Worm (Caenorhabditis elegans): Measurements from ENCODE around the gene Y70C5A.3.

The Y70C5A.3 gene

DNA sequence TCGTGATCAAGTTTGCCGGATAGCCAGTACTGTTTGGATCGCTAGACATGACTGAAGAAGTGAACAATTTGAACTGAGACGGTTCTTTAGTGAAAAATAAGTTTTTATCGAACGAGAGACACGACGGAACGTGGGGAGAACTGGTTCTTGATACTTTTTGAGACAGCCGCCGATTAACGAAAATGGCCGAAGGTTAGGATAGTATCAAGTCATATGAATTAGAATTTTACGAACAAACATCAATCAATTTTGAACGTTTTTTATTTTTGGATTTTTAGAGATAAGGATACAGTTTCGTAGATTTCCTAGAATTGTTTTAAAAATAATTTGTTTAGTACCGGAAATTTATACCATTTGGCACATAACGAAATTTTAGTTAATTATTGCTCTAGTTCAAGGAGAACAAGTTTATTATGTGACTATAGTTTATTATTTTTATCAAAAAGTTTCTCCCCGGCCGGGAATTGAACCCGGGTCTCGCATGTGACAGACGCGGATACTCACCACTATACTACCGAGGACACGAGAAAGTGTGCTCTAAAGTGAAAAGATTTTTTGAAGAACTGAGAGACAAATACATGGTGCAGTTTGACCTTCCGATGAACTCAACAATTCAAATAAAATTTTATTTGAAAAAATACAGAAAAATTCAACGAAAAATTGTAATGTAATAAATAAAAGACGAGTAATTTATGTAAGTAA lies 27.7 kb upstream of the Y70C5A.3 start, which contains the start of gene W06G6.20:
Gene W06G6.20, minus strand, starts transcription at position 51 of the 702 bp plus-strand sequence.
- TF ChIP-seq skn-1 (tag; optimal IDR thresholded peaks at IDR 0.05) (no peak), ztf-4 (tag; optimal IDR thresholded peaks at IDR 0.05) (no peak), mab-5 (tag; optimal IDR thresholded peaks at IDR 0.05) (no peak), gmeb-1 (tag; optimal IDR thresholded peaks at IDR 0.05) (no peak), nhr-21 (tag; optimal IDR thresholded peaks at IDR 0.05) (no peak), alr-1 (tag; optimal IDR thresholded peaks at IDR 0.05) (no peak), ama-1 (optimal IDR thresholded peaks at IDR 0.05) (no peak), snpc-4 (tag; optimal IDR thresholded peaks at IDR 0.05) (no peak), elt-3 (tag; optimal IDR thresholded peaks at IDR 0.05) (no peak), egl-27 (tag; optimal IDR thresholded peaks at IDR 0.05) (no peak)

DNA sequence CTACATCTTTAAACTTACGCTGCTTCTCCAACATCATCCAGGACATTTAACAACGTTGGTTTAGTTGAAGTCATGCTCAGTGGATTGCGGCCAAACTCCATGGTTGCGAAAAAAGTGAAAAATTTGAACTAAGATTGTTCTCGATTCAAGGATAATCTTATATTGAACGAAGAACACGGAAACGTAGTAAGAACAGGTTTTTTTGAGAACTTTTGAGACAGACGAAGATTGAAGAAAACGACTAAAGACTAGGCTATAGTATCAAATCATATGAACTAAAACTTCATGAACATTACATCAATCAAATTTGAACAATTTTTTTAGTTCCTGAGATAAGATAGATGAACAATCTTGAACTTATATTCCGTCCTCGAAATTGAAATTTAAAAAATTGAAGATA lies 26.4 kb upstream of the Y70C5A.3 start, which contains the start of gene W06G6.10:
Gene W06G6.10, minus strand, starts transcription at position 101 of the 400 bp plus-strand sequence.
- no peak for TF ChIP-seq nhr-77 (tag; optimal IDR thresholded peaks at IDR 0.05)
- no peak for TF ChIP-seq unc-55 (GFP tag; optimal IDR thresholded peaks at IDR 0.05)
- no peak for TF ChIP-seq crh-2 (tag; optimal IDR thresholded peaks at IDR 0.05)
- no peak for TF ChIP-seq nhr-10 (tag; optimal IDR thresholded peaks at IDR 0.05)
- TF ChIP-seq unc-62 (GFP tag; optimal IDR thresholded peaks at IDR 0.05), result no peak
- TF ChIP-seq elt-3 (tag; optimal IDR thresholded peaks at IDR 0.05), result no peak
- no peak for TF ChIP-seq peb-1 (tag; optimal IDR thresholded peaks at IDR 0.05)

DNA sequence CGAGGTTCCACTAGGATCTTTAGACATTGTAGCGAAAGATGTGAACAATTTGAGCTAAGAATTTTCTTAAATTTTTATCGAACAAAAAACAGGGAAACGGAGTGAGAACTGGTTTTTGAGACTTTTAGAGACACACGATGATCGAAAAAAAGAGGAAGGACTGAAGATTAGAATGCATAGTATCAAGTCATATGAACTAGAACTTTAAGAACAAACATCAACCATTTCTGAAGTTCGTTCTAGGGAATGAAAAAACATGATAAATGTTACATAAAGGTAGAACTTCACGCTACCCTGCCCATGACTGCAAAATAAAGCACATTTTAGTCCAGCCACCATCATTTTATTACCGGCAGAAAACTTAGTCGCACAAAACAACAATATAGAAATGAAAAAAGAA lies 25.6 kb upstream of the Y70C5A.3 start, which contains the start of gene W06G6.9:
Gene W06G6.9, minus strand, starts transcription at position 101 of the 400 bp plus-strand sequence.
- no peak for TF ChIP-seq fos-1 (tag; optimal IDR thresholded peaks at IDR 0.05)
- no peak for TF ChIP-seq blmp-1 (tag; optimal IDR thresholded peaks at IDR 0.05; ENCODE audit: insufficient read depth)
- no peak for TF ChIP-seq nhr-237 (tag; optimal IDR thresholded peaks at IDR 0.05)
- TF ChIP-seq unc-39 (tag; optimal IDR thresholded peaks at IDR 0.05), result no peak
- TF ChIP-seq ceh-82 (tag; optimal IDR thresholded peaks at IDR 0.05), result no peak
- no peak for TF ChIP-seq skn-1 (tag; optimal IDR thresholded peaks at IDR 0.05)
- TF ChIP-seq ceh-16 (tag; optimal IDR thresholded peaks at IDR 0.05), result no peak
- no peak for TF ChIP-seq zag-1 (tag; optimal IDR thresholded peaks at IDR 0.05)

DNA sequence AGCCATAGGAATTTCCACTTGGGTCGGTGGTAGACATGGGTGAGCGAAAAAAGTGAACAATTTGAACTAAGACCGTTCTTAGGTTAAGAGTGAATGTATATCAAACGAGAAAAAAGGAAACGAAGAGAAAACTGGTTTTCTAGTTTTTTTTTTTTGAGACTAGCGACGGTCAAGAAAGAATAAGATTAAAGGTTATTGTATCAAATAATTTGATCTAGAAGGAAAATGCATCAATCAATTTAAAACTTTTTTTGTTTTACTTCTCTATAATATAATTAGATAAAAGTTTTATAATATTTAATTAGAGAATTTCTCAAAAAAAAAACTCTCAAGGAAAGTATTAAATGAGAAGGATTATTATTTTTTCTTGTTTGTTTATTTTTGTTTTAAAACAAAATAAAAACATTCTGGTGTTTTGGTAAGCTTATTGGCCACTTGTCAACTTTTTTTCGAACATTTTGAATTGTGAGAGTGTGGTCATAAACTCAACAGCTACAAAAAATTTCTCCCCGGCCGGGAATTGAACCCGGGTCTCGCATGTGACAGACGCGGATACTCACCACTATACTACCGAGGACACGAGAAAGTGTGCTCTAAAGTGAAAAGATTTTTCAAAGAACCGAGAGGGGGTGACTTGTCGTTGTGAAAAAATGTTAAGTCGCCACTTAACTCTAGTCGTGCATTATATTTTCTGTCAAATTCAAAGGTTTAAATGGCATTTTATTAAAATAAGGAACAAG lies 24.6 kb upstream of the Y70C5A.3 start, which contains the start of gene W06G6.17:
Gene W06G6.17, minus strand, starts transcription at position 51 of the 740 bp plus-strand sequence.
- no peak for TF ChIP-seq mab-5 (tag; optimal IDR thresholded peaks at IDR 0.05)
- no peak for TF ChIP-seq dmd-4 (tag; optimal IDR thresholded peaks at IDR 0.05)
- no peak for TF ChIP-seq nhr-6 (tag; optimal IDR thresholded peaks at IDR 0.05)
- no peak for TF ChIP-seq unc-39 (tag; optimal IDR thresholded peaks at IDR 0.05)
- no peak for TF ChIP-seq unc-55 (GFP tag; optimal IDR thresholded peaks at IDR 0.05)
- no peak for TF ChIP-seq elt-3 (tag; optimal IDR thresholded peaks at IDR 0.05)
- no peak for TF ChIP-seq ceh-16 (tag; optimal IDR thresholded peaks at IDR 0.05)
- TF ChIP-seq C34F6.9 (tag; optimal IDR thresholded peaks at IDR 0.05), result no peak
- no peak for TF ChIP-seq lin-13 (GFP tag; optimal IDR thresholded peaks at IDR 0.05)
- TF ChIP-seq crh-2 (tag; optimal IDR thresholded peaks at IDR 0.05), result no peak
- TF ChIP-seq ztf-4 (tag; optimal IDR thresholded peaks at IDR 0.05), result no peak
- no peak for TF ChIP-seq lin-11 (tag; optimal IDR thresholded peaks at IDR 0.05)
- no peak for TF ChIP-seq lin-39 (tag; optimal IDR thresholded peaks at IDR 0.05)

DNA sequence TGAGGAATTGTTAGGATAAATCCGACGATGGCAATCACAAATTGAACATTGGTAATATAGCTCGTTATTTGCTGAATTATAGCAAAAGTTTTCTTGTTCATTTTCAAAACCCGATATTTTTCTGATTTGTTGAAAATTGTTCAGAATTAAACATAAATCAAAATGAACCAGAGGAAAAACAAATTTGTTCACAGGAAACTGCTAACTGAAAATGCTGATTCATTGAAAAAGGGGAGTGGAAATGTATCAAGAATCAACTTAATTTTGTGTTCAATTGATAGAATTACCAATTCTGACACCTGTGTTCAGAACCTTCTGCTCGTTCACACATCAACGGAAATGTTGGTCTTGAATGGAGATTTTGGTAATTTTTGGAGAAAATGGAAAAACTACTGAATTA lies 22.8 kb upstream of the Y70C5A.3 start, which contains the start of gene srw-77:
Gene srw-77, minus strand, starts transcription at position 101 of the 400 bp plus-strand sequence.
- no peak for TF ChIP-seq mab-5 (tag; optimal IDR thresholded peaks at IDR 0.05)
- TF ChIP-seq mbf-1 (tag; optimal IDR thresholded peaks at IDR 0.05), result no peak
- TF ChIP-seq nhr-6 (tag; optimal IDR thresholded peaks at IDR 0.05), result no peak
- TF ChIP-seq nhr-11 (tag; optimal IDR thresholded peaks at IDR 0.05), result no peak
- no peak for TF ChIP-seq R02D3.7 (tag; optimal IDR thresholded peaks at IDR 0.05)
- TF ChIP-seq lin-13 (GFP tag; optimal IDR thresholded peaks at IDR 0.05), result no peak
- no peak for TF ChIP-seq F13H6.1 (tag; optimal IDR thresholded peaks at IDR 0.05)
- TF ChIP-seq nhr-23 (tag; optimal IDR thresholded peaks at IDR 0.05), result no peak
- TF ChIP-seq alr-1 (tag; optimal IDR thresholded peaks at IDR 0.05), result no peak
- TF ChIP-seq Y55F3AM.14 (GFP tag; optimal IDR thresholded peaks at IDR 0.05), result no peak
- no peak for TF ChIP-seq crh-2 (tag; optimal IDR thresholded peaks at IDR 0.05)
